Worm (Caenorhabditis elegans) whole organism, L1 larva: Measurements from ENCODE around the gene C16D9.8.

Experiments
- C34B4.2 ChIP-seq: sonication (generic microtip); optimal IDR thresholded peaks from 2 replicates; lab custom pipeline; 2017; ENCODE audit warnings: mild to moderate bottlenecking, missing genetic modification characterization, missing compliant biosample characterization
- Y116A8C.19 ChIP-seq: sonication (generic microtip); optimal IDR thresholded peaks from 2 replicates; lab custom pipeline; 2016; ENCODE audit warnings: missing compliant biosample characterization, missing genetic modification characterization, borderline replicate concordance
- ama-1 ChIP-seq: fragments of 150-350 bp; optimal IDR thresholded peaks from 2 replicates; lab custom pipeline; 2014
- ceh-82 ChIP-seq, 3 experiments: fragments of 150-350 bp in 1 of 3; sonication (generic microtip) in 2 of 3; optimal IDR thresholded peaks; 2 replicates each; lab custom pipeline; 2014 to 2017; ENCODE audit warnings: missing biosample characterization in 3 of 3, missing genetic modification characterization in 3 of 3
- ceh-88 ChIP-seq: fragments of 200-800 bp; sonication (Bioruptor generic); IDR thresholded peaks from 2 replicates; pipeline ENCODE4 v1.3.6; 2022; ENCODE audit warnings: missing genetic modification characterization, missing compliant biosample characterization
- dpl-1 ChIP-seq, 3 experiments: fragments of 150-350 bp in 2 of 3; sonication (generic microtip) in 1 of 3; optimal IDR thresholded peaks; 2 replicates each; lab custom pipeline; 2014 to 2017; ENCODE audit warnings: missing biosample characterization in 3 of 3, missing genetic modification characterization in 3 of 3, missing genetic modification reagents in 3 of 3
- dsc-1 ChIP-seq: sonication (generic microtip); optimal IDR thresholded peaks from 2 replicates; lab custom pipeline; 2016; ENCODE audit warnings: mild to moderate bottlenecking, missing genetic modification characterization, missing compliant biosample characterization
- efl-1 ChIP-seq, 4 experiments: fragments of 150-350 bp; optimal IDR thresholded peaks in 3 of 4; peaks in 1 of 4; 1 replicate in 1 of 4; 2 replicates in 3 of 4; lab custom pipeline; 2014; ENCODE audit warnings: missing biosample characterization in 2 of 4, missing genetic modification characterization in 2 of 4, missing genetic modification reagents in 2 of 4
- elt-3 ChIP-seq, 6 experiments: fragments of 150-350 bp in 1 of 6; sonication (generic microtip); optimal IDR thresholded peaks; 2 replicates each; lab custom pipeline; 2017 to 2018; ENCODE audit warnings: missing biosample characterization in 6 of 6, missing genetic modification characterization in 6 of 6, inconsistent platforms in 1 of 6
- ets-5 ChIP-seq: fragments of 200-800 bp; sonication (Bioruptor generic); IDR thresholded peaks from 2 replicates; pipeline ENCODE4 v1.3.6; 2022; ENCODE audit warnings: missing genetic modification characterization, missing compliant biosample characterization
- fkh-8 ChIP-seq: sonication (generic microtip); optimal IDR thresholded peaks from 2 replicates; lab custom pipeline; 2016; ENCODE audit warnings: mild to moderate bottlenecking, missing genetic modification characterization, missing compliant biosample characterization
- grh-1 ChIP-seq: fragments of 200-800 bp; sonication (Bioruptor generic); IDR thresholded peaks from 2 replicates; pipeline ENCODE4 v1.3.6; 2022; ENCODE audit warnings: missing genetic modification reagents, missing genetic modification characterization, missing compliant biosample characterization
- hlh-4 ChIP-seq: sonication (generic microtip); optimal IDR thresholded peaks from 2 replicates; lab custom pipeline; 2016; ENCODE audit warnings: mild to moderate bottlenecking, missing genetic modification characterization, missing compliant biosample characterization
- jun-1 ChIP-seq: fragments of 150-350 bp; optimal IDR thresholded peaks from 2 replicates; lab custom pipeline; 2014; ENCODE audit warnings: missing biosample characterization, missing genetic modification reagents, missing genetic modification characterization
- lin-13 ChIP-seq: fragments of 150-350 bp; optimal IDR thresholded peaks from 2 replicates; lab custom pipeline; 2014; ENCODE audit warnings: missing biosample characterization, missing genetic modification reagents, missing genetic modification characterization
- lin-14 ChIP-seq: fragments of 200-800 bp; sonication (Bioruptor generic); optimal IDR thresholded peaks from 2 replicates; lab custom pipeline; 2018; ENCODE audit warnings: mild to moderate bottlenecking, missing genetic modification characterization, moderate library complexity, missing compliant biosample characterization
- lin-15B ChIP-seq: fragments of 150-350 bp; sonication (generic microtip); optimal IDR thresholded peaks from 3 replicates; lab custom pipeline; 2014; ENCODE audit warnings: missing biosample characterization, missing genetic modification characterization
- lin-35 ChIP-seq, 2 experiments: fragments of 150-350 bp; optimal IDR thresholded peaks; 2 replicates each; lab custom pipeline; 2014; ENCODE audit warnings: missing biosample characterization in 2 of 2, missing genetic modification characterization in 2 of 2, missing genetic modification reagents in 2 of 2
- lin-39 ChIP-seq: fragments of 150-350 bp; optimal IDR thresholded peaks from 2 replicates; lab custom pipeline; 2014; ENCODE audit warnings: missing biosample characterization, missing genetic modification reagents, missing genetic modification characterization
- lsy-2 ChIP-seq, 2 experiments: fragments of 150-350 bp; optimal IDR thresholded peaks; 2 replicates each; lab custom pipeline; 2014; ENCODE audit warnings: missing biosample characterization in 2 of 2, missing genetic modification characterization in 2 of 2
- mab-9 ChIP-seq: fragments of 200-800 bp; sonication (Bioruptor generic); IDR thresholded peaks from 2 replicates; pipeline ENCODE4 v1.3.6; 2022; ENCODE audit warnings: missing genetic modification reagents, missing genetic modification characterization, missing compliant biosample characterization
- mef-2 ChIP-seq: fragments of 150-350 bp; optimal IDR thresholded peaks from 2 replicates; lab custom pipeline; 2014; ENCODE audit warnings: missing biosample characterization, missing genetic modification characterization
- mep-1 ChIP-seq: fragments of 150-350 bp; optimal IDR thresholded peaks from 2 replicates; lab custom pipeline; 2014; ENCODE audit warnings: missing biosample characterization, missing genetic modification characterization
- nhr-11 ChIP-seq: fragments of 150-350 bp; optimal IDR thresholded peaks from 2 replicates; lab custom pipeline; 2014; ENCODE audit warnings: missing biosample characterization, missing genetic modification characterization
- nhr-19 ChIP-seq: fragments of 200-800 bp; sonication (Bioruptor generic); conservative IDR thresholded peaks from 2 replicates; pipeline ENCODE4 v1.3.6; 2022; ENCODE audit warnings: missing genetic modification characterization, missing compliant biosample characterization
- nhr-237 ChIP-seq: fragments of 150-350 bp; optimal IDR thresholded peaks from 2 replicates; lab custom pipeline; 2014; ENCODE audit warnings: missing biosample characterization, missing genetic modification characterization
- nhr-28 ChIP-seq: fragments of 150-350 bp; optimal IDR thresholded peaks from 2 replicates; lab custom pipeline; 2014; ENCODE audit warnings: missing biosample characterization, missing genetic modification characterization
- nhr-47 ChIP-seq: sonication (generic microtip); optimal IDR thresholded peaks from 2 replicates; lab custom pipeline; 2016; ENCODE audit warnings: mild to moderate bottlenecking, missing genetic modification characterization, moderate library complexity, missing compliant biosample characterization
- nhr-71 ChIP-seq: sonication (generic microtip); optimal IDR thresholded peaks from 2 replicates; lab custom pipeline; 2016; ENCODE audit warnings: mild to moderate bottlenecking, missing genetic modification characterization, moderate library complexity, missing compliant biosample characterization
- nhr-76 ChIP-seq: sonication (generic microtip); optimal IDR thresholded peaks from 2 replicates; lab custom pipeline; 2017; ENCODE audit warnings: missing biosample characterization, missing genetic modification characterization
- nhr-77 ChIP-seq: fragments of 150-350 bp; optimal IDR thresholded peaks from 2 replicates; lab custom pipeline; 2014; ENCODE audit warnings: missing biosample characterization, missing genetic modification characterization
- pag-3 ChIP-seq: sonication (generic microtip); optimal IDR thresholded peaks from 2 replicates; lab custom pipeline; 2017; ENCODE audit warnings: missing genetic modification characterization, mild to moderate bottlenecking, missing compliant biosample characterization, antibody characterized with exemption, borderline replicate concordance; ENCODE audit not compliant: insufficient read depth
- pax-3 ChIP-seq: fragments of 200-800 bp; sonication (Bioruptor generic); optimal IDR thresholded peaks from 2 replicates; lab custom pipeline; 2018; ENCODE audit warnings: mild to moderate bottlenecking, missing genetic modification characterization, moderate library complexity, missing compliant biosample characterization
- pqm-1 ChIP-seq: sonication (generic microtip); optimal IDR thresholded peaks from 3 replicates; lab custom pipeline; 2017; ENCODE audit warnings: missing biosample characterization, missing genetic modification characterization
- rnt-1 ChIP-seq: sonication (generic microtip); optimal IDR thresholded peaks from 2 replicates; lab custom pipeline; 2016; ENCODE audit warnings: mild to moderate bottlenecking, missing genetic modification characterization, moderate library complexity, missing compliant biosample characterization
- skn-1 ChIP-seq: fragments of 150-350 bp; optimal IDR thresholded peaks from 2 replicates; lab custom pipeline; 2014; ENCODE audit warnings: missing biosample characterization, missing genetic modification characterization
- snu-23 ChIP-seq: sonication (generic microtip); optimal IDR thresholded peaks from 2 replicates; lab custom pipeline; 2016; ENCODE audit warnings: missing genetic modification characterization, missing compliant biosample characterization
- sptf-1 ChIP-seq: fragments of 150-350 bp; optimal IDR thresholded peaks from 2 replicates; lab custom pipeline; 2014; ENCODE audit warnings: missing biosample characterization, missing genetic modification characterization
- sup-37 ChIP-seq: fragments of 200-800 bp; sonication (Bioruptor generic); optimal IDR thresholded peaks from 2 replicates; lab custom pipeline; 2018; ENCODE audit warnings: mild to moderate bottlenecking, missing genetic modification characterization, missing compliant biosample characterization
- swsn-7 ChIP-seq: sonication (generic microtip); optimal IDR thresholded peaks from 2 replicates; lab custom pipeline; 2016; ENCODE audit warnings: missing genetic modification characterization, missing compliant biosample characterization
- tbx-2 ChIP-seq: sonication (generic microtip); optimal IDR thresholded peaks from 2 replicates; lab custom pipeline; 2016; ENCODE audit warnings: missing genetic modification characterization, missing compliant biosample characterization
- unc-62 ChIP-seq: fragments of 150-350 bp; optimal IDR thresholded peaks from 2 replicates; lab custom pipeline; 2014; ENCODE audit warnings: missing biosample characterization, missing genetic modification reagents, missing genetic modification characterization
- vab-15 ChIP-seq: sonication (generic microtip); optimal IDR thresholded peaks from 2 replicates; lab custom pipeline; 2017; ENCODE audit warnings: missing genotype, mild to moderate bottlenecking, missing genetic modification characterization, missing compliant biosample characterization
- xbp-1 ChIP-seq: sonication (generic microtip); optimal IDR thresholded peaks from 2 replicates; lab custom pipeline; 2016; ENCODE audit warnings: missing genetic modification characterization, missing compliant biosample characterization
- ztf-11 ChIP-seq, 2 experiments: sonication (generic microtip); optimal IDR thresholded peaks; 2 replicates each; lab custom pipeline; 2016 to 2017; ENCODE audit warnings: missing genetic modification characterization in 2 of 2, missing biosample characterization in 1 of 2, missing compliant biosample characterization in 1 of 2
- ztf-4 ChIP-seq: fragments of 150-350 bp; optimal IDR thresholded peaks from 2 replicates; lab custom pipeline; 2014; ENCODE audit warnings: missing biosample characterization, missing genetic modification characterization

Gene C16D9.8

DNA sequence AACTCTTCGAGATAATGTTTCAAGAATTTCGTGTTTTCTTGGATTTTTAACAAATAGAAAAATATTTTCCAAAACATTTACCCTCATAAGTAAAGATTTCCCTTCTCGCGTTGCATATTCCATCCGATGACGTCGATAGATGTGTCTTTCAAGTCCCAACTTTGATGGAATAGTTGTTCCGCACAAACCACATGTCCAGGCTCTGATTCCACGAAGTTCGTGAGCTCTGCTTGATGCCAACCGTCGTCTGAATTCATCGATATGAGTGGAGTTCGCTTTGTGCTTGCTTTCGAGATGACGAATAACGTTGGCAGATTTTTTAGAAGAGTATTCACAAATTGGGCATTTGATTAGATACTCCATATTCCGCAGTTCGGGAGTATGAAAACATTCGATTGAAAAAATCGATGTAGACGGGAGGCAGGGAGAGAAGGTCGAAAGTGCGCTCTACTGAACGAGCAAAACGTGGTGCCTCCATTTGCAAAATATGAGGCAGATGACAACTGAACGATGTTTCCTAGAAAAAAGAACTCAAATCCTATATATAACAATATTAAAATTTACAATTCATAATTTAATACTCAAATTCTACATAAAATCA, 37.7 kb upstream of the C16D9.8 start, which contains the start of gene W02D7.6 (continued):
- TF ChIP-seq nhr-47 (tag; lab: Kevin White, UChicago) (peak; percentile 25), hlh-4 (tag; lab: Kevin White, UChicago) (no peak), lin-35 (GFP tag; optimal IDR thresholded peaks at IDR 0.05; lab: Kevin White, UChicago) (peak in 1 of 2 experiments; percentile 43), ztf-4 (tag; lab: Kevin White, UChicago) (no peak), lin-15B (tag; lab: Kevin White, UChicago) (no peak), C34B4.2 (no peak), Y116A8C.19 (tag; lab: Kevin White, UChicago) (no peak), lin-13 (no peak), lin-39 (tag; lab: Kevin White, UChicago) (no peak), swsn-7 (tag; lab: Kevin White, UChicago) (no peak), nhr-19 (no peak), grh-1 (GFP tag; lab: Robert Waterston, UW) (no peak), pag-3 (tag; lab: Kevin White, UChicago) (no peak), vab-15 (tag; lab: Kevin White, UChicago) (no peak), ceh-88 (GFP tag; lab: Robert Waterston, UW) (no peak), jun-1 (tag; lab: Kevin White, UChicago) (no peak), ztf-11 (tag; optimal IDR thresholded peaks at IDR 0.05; lab: Kevin White, UChicago) (no peak), xbp-1 (tag; lab: Kevin White, UChicago) (no peak), ceh-82 (tag; optimal IDR thresholded peaks at IDR 0.05; lab: Kevin White, UChicago) (no peak), snu-23 (GFP tag; lab: Kevin White, UChicago) (peak; percentile 3), unc-62 (GFP tag; lab: Kevin White, UChicago) (no peak), lin-14 (GFP tag; lab: Kevin White, UChicago) (no peak), dsc-1 (tag; lab: Kevin White, UChicago) (no peak), rnt-1 (tag; lab: Kevin White, UChicago) (no peak), ama-1 (lab: Kevin White, UChicago) (peak; percentile 13), fkh-8 (no peak), pqm-1 (tag; lab: Kevin White, UChicago) (no peak), elt-3 (tag; optimal IDR thresholded peaks at IDR 0.05; lab: Kevin White, UChicago) (no peak), ets-5 (GFP tag; lab: Robert Waterston, UW) (no peak), nhr-28 (tag; lab: Kevin White, UChicago) (no peak), pax-3 (no peak), mep-1 (tag; lab: Kevin White, UChicago) (no peak)

ce11 chrV:8299191-8299854, 36.0 kb upstream of the C16D9.8 start, which contains the start of gene W02D7.5:
Gene W02D7.5, minus strand, starts transcription at chrV:8299241.
- no peak for TF ChIP-seq nhr-237 (tag; lab: Kevin White, UChicago)
- no peak for TF ChIP-seq skn-1
- TF ChIP-seq efl-1 (optimal IDR thresholded peaks at IDR 0.05; lab: Kevin White, UChicago), result no peak
- TF ChIP-seq efl-1 (GFP tag; optimal IDR thresholded peaks at IDR 0.05 in 1 of 2; lab: Kevin White, UChicago), result peak in 1 of 2 experiments; percentile 69
- peak; percentile 68 for TF ChIP-seq hlh-4 (tag; lab: Kevin White, UChicago)
- TF ChIP-seq xbp-1 (tag; lab: Kevin White, UChicago), result no peak
- no peak for TF ChIP-seq sup-37 (GFP tag; lab: Kevin White, UChicago)
- no peak for TF ChIP-seq sptf-1 (tag; lab: Kevin White, UChicago)

- no peak for TF ChIP-seq tbx-2 (tag; lab: Kevin White, UChicago)
- no peak for TF ChIP-seq jun-1 (tag; lab: Kevin White, UChicago)
- no peak for TF ChIP-seq nhr-71
- no peak for TF ChIP-seq snu-23 (GFP tag; lab: Kevin White, UChicago)
- TF ChIP-seq lin-39 (tag; lab: Kevin White, UChicago), result no peak
- no peak for TF ChIP-seq nhr-47 (tag; lab: Kevin White, UChicago)
- no peak for TF ChIP-seq mef-2
- no peak for TF ChIP-seq lsy-2 (tag; optimal IDR thresholded peaks at IDR 0.05; lab: Kevin White, UChicago)
- TF ChIP-seq dpl-1 (GFP tag; optimal IDR thresholded peaks at IDR 0.05; lab: Kevin White, UChicago), result no peak
- no peak for TF ChIP-seq efl-1 (optimal IDR thresholded peaks at IDR 0.05; lab: Kevin White, UChicago)
- TF ChIP-seq efl-1 (GFP tag; optimal IDR thresholded peaks at IDR 0.05 in 1 of 2; lab: Kevin White, UChicago), result no peak
- no peak for TF ChIP-seq elt-3 (tag; optimal IDR thresholded peaks at IDR 0.05; lab: Kevin White, UChicago)
- no peak for TF ChIP-seq nhr-76
- no peak for TF ChIP-seq mab-9 (GFP tag; lab: Robert Waterston, UW)
- no peak for TF ChIP-seq nhr-11 (tag; lab: Kevin White, UChicago)
- TF ChIP-seq nhr-77 (tag; lab: Kevin White, UChicago), result no peak
Measured at ce11 chrV:8297504-8297903, 34.1 kb upstream of the C16D9.8 start, which contains the start of gene W02D7.4. Gene W02D7.4, minus strand, starts transcription at chrV:8297604.
